Worm (Caenorhabditis elegans) whole organism, young adult: ENCODE results near the gene cht-5.

Experiments
- B0019.2 ChIP-seq: fragments of 200-800 bp; sonication (Bioruptor generic); conservative IDR thresholded peaks from 2 replicates; pipeline ENCODE4 v1.3.6; 2022; ENCODE audit warnings: missing genetic modification reagents, missing genetic modification characterization, missing compliant biosample characterization
- F22D6.2 ChIP-seq: sonication (generic microtip); optimal IDR thresholded peaks from 2 replicates; lab custom pipeline; 2016; ENCODE audit warnings: mild to moderate bottlenecking, missing genetic modification characterization, missing compliant biosample characterization
- Y95B8A.8 ChIP-seq: fragments of 200-800 bp; sonication (Bioruptor generic); IDR thresholded peaks from 2 replicates; pipeline ENCODE4 v1.3.6; 2022; ENCODE audit warnings: missing genetic modification reagents, missing genetic modification characterization, missing compliant biosample characterization
- ZK185.1 ChIP-seq: sonication (generic microtip); optimal IDR thresholded peaks from 2 replicates; lab custom pipeline; 2016; ENCODE audit warnings: mild to moderate bottlenecking, missing genetic modification characterization, missing compliant biosample characterization; ENCODE audit not compliant: poor library complexity, severe bottlenecking
- attf-6 ChIP-seq: fragments of 200-800 bp; sonication (Bioruptor generic); IDR thresholded peaks from 2 replicates; pipeline ENCODE4 v1.3.6; 2022; ENCODE audit warnings: missing genetic modification reagents, missing genetic modification characterization, missing compliant biosample characterization
- dpl-1 ChIP-seq: fragments of 150-350 bp; optimal IDR thresholded peaks from 2 replicates; lab custom pipeline; 2014; ENCODE audit warnings: missing biosample characterization, missing genetic modification reagents, missing genetic modification characterization
- nfya-1 ChIP-seq: sonication (generic microtip); optimal IDR thresholded peaks from 2 replicates; lab custom pipeline; 2017; ENCODE audit warnings: antibody characterized with exemption, missing compliant biosample characterization, missing genetic modification characterization, borderline replicate concordance; ENCODE audit not compliant: insufficient read depth
- nfyb-1 ChIP-seq: fragments of 200-800 bp; sonication (Bioruptor generic); IDR thresholded peaks from 2 replicates; pipeline ENCODE4 v1.3.6; 2022; ENCODE audit warnings: missing genetic modification reagents, missing genetic modification characterization, missing compliant biosample characterization
- repo-1 ChIP-seq: sonication (generic microtip); optimal IDR thresholded peaks from 2 replicates; lab custom pipeline; 2017; ENCODE audit warnings: mild to moderate bottlenecking, missing genetic modification characterization, missing compliant biosample characterization

DNA sequence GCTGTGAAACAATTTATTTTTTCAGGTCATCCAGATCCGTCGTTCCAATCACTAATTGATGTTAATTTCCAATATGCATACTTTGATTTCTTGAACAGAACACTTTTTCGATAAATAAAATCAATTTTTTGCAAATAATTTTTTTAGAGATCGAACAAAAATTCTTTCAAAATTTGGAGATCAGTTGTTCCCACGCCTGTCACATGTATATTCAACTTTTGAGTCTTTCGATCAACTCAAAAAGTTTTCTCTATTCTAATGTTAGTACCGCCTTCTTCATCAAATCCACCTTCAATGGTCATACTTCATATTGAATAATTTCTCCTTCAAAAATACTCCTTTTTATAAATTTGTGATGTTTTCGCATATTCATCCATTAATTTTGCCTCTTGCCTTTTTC lies 40.3 kb downstream of the cht-5 start, which contains the start of gene srsx-29:
- TF ChIP-seq repo-1 (tag; lab: Kevin White, UChicago) = no peak
- no peak for TF ChIP-seq nfyb-1 (GFP tag; lab: Robert Waterston, UW)
- TF ChIP-seq Y95B8A.8 (GFP tag; lab: Robert Waterston, UW) = no peak
- no peak for TF ChIP-seq F22D6.2 (tag; lab: Kevin White, UChicago)
- no peak for TF ChIP-seq attf-6 (GFP tag; lab: Robert Waterston, UW)
- TF ChIP-seq ZK185.1 (tag; lab: Kevin White, UChicago) = no peak
- TF ChIP-seq B0019.2 (GFP tag; lab: Robert Waterston, UW) = no peak
- no peak for TF ChIP-seq nfya-1
- TF ChIP-seq dpl-1 = no peak
